Worm (Caenorhabditis elegans) whole organism, early embryonic: ENCODE data around the gene clec-28.

Experiments used
- B0310.2 ChIP-seq: sonication (generic microtip); optimal IDR thresholded peaks from 2 replicates; lab custom pipeline; 2016; ENCODE audit warnings: mild to moderate bottlenecking, missing genetic modification characterization, missing compliant biosample characterization
- F13C5.2 ChIP-seq: sonication (generic microtip); optimal IDR thresholded peaks from 2 replicates; lab custom pipeline; 2017; ENCODE audit warnings: mild to moderate bottlenecking, missing genetic modification characterization, inconsistent platforms, missing compliant biosample characterization
- aly-1 ChIP-seq: sonication (generic microtip); optimal IDR thresholded peaks from 2 replicates; lab custom pipeline; 2016; ENCODE audit warnings: missing genetic modification characterization, missing compliant biosample characterization
- ama-1 ChIP-seq: fragments of 150-350 bp; optimal IDR thresholded peaks from 2 replicates; lab custom pipeline; 2014
- ceh-13 ChIP-seq: fragments of 200-800 bp; sonication (Bioruptor generic); optimal IDR thresholded peaks from 2 replicates; lab custom pipeline; 2018; ENCODE audit warnings: mild to moderate bottlenecking, missing genetic modification characterization, missing compliant biosample characterization
- ceh-36 ChIP-seq: sonication (generic microtip); optimal IDR thresholded peaks from 2 replicates; lab custom pipeline; 2016; ENCODE audit warnings: missing genetic modification characterization, inconsistent platforms, missing compliant biosample characterization
- ets-7 ChIP-seq: sonication (generic microtip); optimal IDR thresholded peaks from 2 replicates; lab custom pipeline; 2016; ENCODE audit warnings: missing genotype, missing genetic modification characterization, missing compliant biosample characterization
- flt-1 ChIP-seq: fragments of 200-800 bp; sonication (Bioruptor generic); IDR thresholded peaks from 2 replicates; pipeline ENCODE4 v1.3.6; 2022; ENCODE audit warnings: missing genetic modification characterization, missing compliant biosample characterization
- hmbx-1 ChIP-seq: sonication (generic microtip); optimal IDR thresholded peaks from 2 replicates; lab custom pipeline; 2016; ENCODE audit warnings: mild to moderate bottlenecking, missing genetic modification characterization, missing compliant biosample characterization
- hmg-4 ChIP-seq: fragments of 200-800 bp; sonication (Bioruptor generic); optimal IDR thresholded peaks from 2 replicates; lab custom pipeline; 2018; ENCODE audit warnings: mild to moderate bottlenecking, missing genetic modification characterization, missing compliant biosample characterization
- hnd-1 ChIP-seq: sonication (generic microtip); optimal IDR thresholded peaks from 2 replicates; lab custom pipeline; 2016; ENCODE audit warnings: missing genetic modification characterization, missing compliant biosample characterization
- pes-1 ChIP-seq: fragments of 200-800 bp; sonication (Bioruptor generic); IDR thresholded peaks from 2 replicates; pipeline ENCODE4 v1.3.6; 2022; ENCODE audit warnings: missing genetic modification reagents, missing genetic modification characterization, missing compliant biosample characterization
- scrt-1 ChIP-seq: fragments of 200-800 bp; sonication (Bioruptor generic); IDR thresholded peaks from 2 replicates; pipeline ENCODE4 v1.3.6; 2022; ENCODE audit warnings: missing genetic modification characterization, missing compliant biosample characterization
- sea-1 ChIP-seq: fragments of 200-800 bp; sonication (Bioruptor generic); conservative IDR thresholded peaks from 2 replicates; pipeline ENCODE4 v1.3.6; 2022; ENCODE audit warnings: missing genetic modification characterization, missing compliant biosample characterization
- tbx-11 ChIP-seq: fragments of 200-800 bp; sonication (Bioruptor generic); IDR thresholded peaks from 2 replicates; pipeline ENCODE4 v1.3.6; 2022; ENCODE audit warnings: missing genetic modification characterization, missing compliant biosample characterization
- tbx-37 ChIP-seq: fragments of 200-800 bp; sonication (Bioruptor generic); conservative IDR thresholded peaks from 2 replicates; pipeline ENCODE4 v1.3.6; 2022; ENCODE audit warnings: missing genetic modification reagents, missing genetic modification characterization, missing compliant biosample characterization
- tra-4 ChIP-seq: sonication (generic microtip); optimal IDR thresholded peaks from 2 replicates; lab custom pipeline; 2017; ENCODE audit warnings: missing genetic modification characterization, missing compliant biosample characterization

The clec-28 gene

DNA sequence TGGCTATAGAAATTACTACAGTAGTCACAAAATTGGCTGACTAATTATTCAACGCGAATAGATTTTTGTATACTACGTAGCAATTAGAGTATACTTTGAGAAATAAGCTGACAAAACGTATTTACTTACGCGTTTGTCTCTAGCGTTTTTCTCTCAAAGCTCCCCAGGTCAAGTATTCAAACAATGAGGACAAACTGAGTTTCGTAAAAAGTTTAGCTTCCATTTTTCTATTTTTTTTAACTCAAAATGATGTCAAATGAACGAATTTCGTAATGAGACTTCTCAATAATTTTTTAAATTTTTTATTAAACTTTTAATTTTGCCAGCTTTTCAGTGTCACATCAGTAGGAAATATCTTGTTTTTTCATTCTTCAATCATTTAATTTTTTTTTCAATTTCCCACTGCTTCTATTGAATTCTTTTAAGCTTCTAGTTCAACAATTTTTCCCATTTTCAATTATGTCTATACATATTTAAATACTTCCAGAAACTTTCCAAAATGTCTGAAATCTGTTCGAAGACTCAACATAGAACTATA lies 23.4 kb downstream of the clec-28 start, which contains the start of the genes ifas-2 and fbxa-44:
Gene ifas-2 (minus strand): TSS at position 101 of the 538 bp plus-strand sequence.
Gene fbxa-44 (plus strand): TSS at position 488 of the 538 bp plus-strand sequence.
- TF ChIP-seq tbx-11 (GFP tag; lab: Robert Waterston, UW), result no peak
- TF ChIP-seq F13C5.2 (tag; lab: Kevin White, UChicago), result no peak
- TF ChIP-seq hmbx-1 (tag; lab: Kevin White, UChicago), result no peak
- no peak for TF ChIP-seq tbx-37 (GFP tag; lab: Robert Waterston, UW)
- TF ChIP-seq flt-1 (GFP tag; lab: Robert Waterston, UW), result no peak
- TF ChIP-seq sea-1 (GFP tag; lab: Robert Waterston, UW), result no peak
- TF ChIP-seq ceh-13, result no peak
- TF ChIP-seq hmg-4, result no peak
- TF ChIP-seq B0310.2 (tag; lab: Kevin White, UChicago), result no peak
- no peak for TF ChIP-seq pes-1
- no peak for TF ChIP-seq hnd-1 (tag; lab: Kevin White, UChicago)
- no peak for TF ChIP-seq tra-4
- TF ChIP-seq ama-1 (lab: Kevin White, UChicago), result no peak
- TF ChIP-seq ets-7 (tag; lab: Kevin White, UChicago), result no peak
- TF ChIP-seq ceh-36, result no peak
- no peak for TF ChIP-seq aly-1 (tag; lab: Kevin White, UChicago)
- TF ChIP-seq scrt-1, result no peak

DNA sequence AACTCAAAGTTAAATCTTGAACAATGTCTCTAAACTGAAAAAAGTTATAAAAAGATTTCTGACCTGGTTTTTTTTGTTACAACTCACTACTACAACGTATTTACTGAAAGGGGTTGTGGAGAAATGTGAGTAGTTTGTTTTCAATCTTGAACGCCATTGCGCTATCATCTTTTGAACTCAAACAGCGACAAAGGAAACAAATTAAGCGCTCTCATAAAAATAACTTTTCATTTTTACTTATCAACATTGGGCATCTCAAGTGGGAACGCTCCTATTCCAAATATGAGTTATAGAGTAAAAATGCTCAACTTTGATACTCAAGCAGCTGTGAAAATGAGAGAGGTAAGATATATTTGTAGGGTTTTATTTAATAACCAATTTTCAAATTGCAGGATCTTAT lies 27.9 kb downstream of the clec-28 start, which contains the start of gene F09C6.15:
Gene F09C6.15 (plus strand): TSS at position 301 of the 400 bp plus-strand sequence.
- no peak for TF ChIP-seq ets-7 (tag; lab: Kevin White, UChicago)
- no peak for TF ChIP-seq hmg-4
- TF ChIP-seq sea-1 (GFP tag; lab: Robert Waterston, UW), result no peak
- no peak for TF ChIP-seq ceh-36
- TF ChIP-seq aly-1 (tag; lab: Kevin White, UChicago), result no peak
- no peak for TF ChIP-seq ceh-13
- no peak for TF ChIP-seq pes-1

DNA sequence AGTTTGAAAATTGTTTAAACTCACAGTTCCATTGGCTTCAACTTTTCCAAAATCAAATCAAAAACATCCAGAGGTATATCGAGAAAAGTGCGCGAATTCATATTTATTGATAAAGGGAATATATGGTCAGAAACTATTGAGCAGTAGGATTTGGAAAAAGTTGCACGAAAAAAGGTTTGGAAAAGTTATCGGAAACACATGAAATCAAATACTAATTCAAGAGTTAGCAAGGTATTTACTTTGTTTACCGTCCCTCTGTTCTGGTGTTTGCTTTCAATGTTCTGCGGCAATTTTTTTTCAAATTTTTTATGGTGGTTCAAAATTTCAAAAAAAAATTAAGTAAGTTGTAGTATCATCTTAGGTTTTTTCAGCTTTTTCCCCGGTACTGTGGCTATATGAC lies 33.9 kb downstream of the clec-28 start, which contains the start of gene fbxa-45:
Gene fbxa-45 (minus strand): TSS at position 101 of the 400 bp plus-strand sequence.
- TF ChIP-seq tbx-11 (GFP tag; lab: Robert Waterston, UW), result no peak
- TF ChIP-seq sea-1 (GFP tag; lab: Robert Waterston, UW), result no peak
- TF ChIP-seq B0310.2 (tag; lab: Kevin White, UChicago), result no peak
- no peak for TF ChIP-seq ets-7 (tag; lab: Kevin White, UChicago)
- no peak for TF ChIP-seq ceh-36
- TF ChIP-seq pes-1, result no peak
- no peak for TF ChIP-seq hnd-1 (tag; lab: Kevin White, UChicago)
- no peak for TF ChIP-seq aly-1 (tag; lab: Kevin White, UChicago)
- TF ChIP-seq ceh-13, result no peak
- no peak for TF ChIP-seq tbx-37 (GFP tag; lab: Robert Waterston, UW)

DNA sequence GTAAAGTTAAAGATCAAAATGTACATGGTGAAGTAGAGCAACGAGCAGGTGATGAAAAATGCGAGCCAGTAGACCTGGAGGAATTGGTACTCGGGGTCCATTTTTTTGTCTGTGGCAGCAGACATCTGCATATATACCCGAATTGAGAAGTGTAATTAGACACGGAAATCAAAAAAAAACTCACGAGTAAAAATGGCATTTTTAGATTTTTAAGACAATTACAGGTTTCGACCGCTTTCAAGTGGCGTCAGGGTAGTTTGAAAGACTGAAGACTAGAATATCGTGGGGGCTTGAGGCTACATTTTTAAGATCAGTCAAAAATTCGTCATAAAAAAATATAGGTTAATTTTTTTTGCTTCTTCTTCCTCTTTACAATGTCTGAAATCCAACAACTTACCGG lies 37.2 kb downstream of the clec-28 start, which contains the start of gene srd-68:
Gene srd-68 (minus strand): TSS at position 101 of the 400 bp plus-strand sequence.
- TF ChIP-seq sea-1 (GFP tag; lab: Robert Waterston, UW), result no peak
- TF ChIP-seq ceh-13, result no peak
- no peak for TF ChIP-seq flt-1 (GFP tag; lab: Robert Waterston, UW)
- no peak for TF ChIP-seq hnd-1 (tag; lab: Kevin White, UChicago)
- TF ChIP-seq ets-7 (tag; lab: Kevin White, UChicago), result no peak
- no peak for TF ChIP-seq F13C5.2 (tag; lab: Kevin White, UChicago)
- no peak for TF ChIP-seq hmbx-1 (tag; lab: Kevin White, UChicago)
- TF ChIP-seq scrt-1, result no peak
- no peak for TF ChIP-seq tbx-11 (GFP tag; lab: Robert Waterston, UW)
- TF ChIP-seq aly-1 (tag; lab: Kevin White, UChicago), result no peak
- no peak for TF ChIP-seq tbx-37 (GFP tag; lab: Robert Waterston, UW)
- TF ChIP-seq pes-1, result no peak
- no peak for TF ChIP-seq hmg-4
- no peak for TF ChIP-seq ceh-36
- no peak for TF ChIP-seq tra-4
- no peak for TF ChIP-seq B0310.2 (tag; lab: Kevin White, UChicago)
- no peak for TF ChIP-seq ama-1 (lab: Kevin White, UChicago)

DNA sequence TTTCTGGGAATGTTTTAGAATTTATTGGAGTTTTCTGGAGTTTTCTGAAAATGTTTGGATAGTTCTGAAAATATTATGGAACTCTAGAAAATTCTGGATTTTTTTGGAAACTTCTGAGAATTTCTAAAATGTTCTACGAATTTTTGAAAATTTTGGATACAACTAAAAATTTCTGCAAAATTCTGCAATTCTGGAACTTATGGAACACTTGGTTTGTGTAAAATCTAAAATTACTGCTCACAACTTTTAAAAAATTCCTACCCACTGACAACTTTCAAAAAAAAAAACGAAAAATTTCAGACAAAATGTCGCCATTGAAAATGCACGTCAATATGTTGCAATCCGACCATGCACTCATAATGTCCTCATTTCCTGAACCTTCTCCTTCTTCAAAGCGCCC lies 39.1 kb downstream of the clec-28 start, which contains the start of gene nhr-262:
Gene nhr-262 (plus strand): TSS at position 301 of the 400 bp plus-strand sequence.
- TF ChIP-seq F13C5.2 (tag; lab: Kevin White, UChicago) (no peak), hmg-4 (no peak), ets-7 (tag; lab: Kevin White, UChicago) (no peak), hnd-1 (tag; lab: Kevin White, UChicago) (no peak), pes-1 (no peak)

ce11 chrV:16909871-16910270 lies 44.4 kb downstream of the clec-28 start, which contains the start of gene F09C6.16:
F09C6.16 (minus strand) TSS chrV:16909971.
- TF ChIP-seq flt-1 (GFP tag; lab: Robert Waterston, UW), result no peak
- TF ChIP-seq hmg-4, result no peak
- TF ChIP-seq aly-1 (tag; lab: Kevin White, UChicago), result no peak

- TF ChIP-seq aly-1 (tag; lab: Kevin White, UChicago) (no peak), tbx-11 (GFP tag; lab: Robert Waterston, UW) (no peak), tbx-37 (GFP tag; lab: Robert Waterston, UW) (no peak)
Measured at ce11 chrV:16910864-16911263, 45.4 kb downstream of the clec-28 start.

ce11 chrV:16911294-16911693 lies 45.8 kb downstream of the clec-28 start:
- TF ChIP-seq tbx-11 (GFP tag; lab: Robert Waterston, UW) (no peak), pes-1 (no peak), B0310.2 (tag; lab: Kevin White, UChicago) (no peak), flt-1 (GFP tag; lab: Robert Waterston, UW) (no peak), ceh-13 (no peak), hnd-1 (tag; lab: Kevin White, UChicago) (no peak), tra-4 (no peak), ama-1 (lab: Kevin White, UChicago) (no peak)
